Worm (Caenorhabditis elegans) whole organism, mixed stage, embryonic: ENCODE measurements around the gene nkcc-1.
A peak's percentile ranks its signal among the peaks of the same experiment; 100 is the strongest.

Experiments used
- M03D4.4 ChIP-seq: sonication (generic microtip); optimal IDR thresholded peaks from 2 replicates; lab custom pipeline; 2017; ENCODE audit warnings: mild to moderate bottlenecking, missing genetic modification characterization, missing compliant biosample characterization
- bed-3 ChIP-seq: fragments of 200-800 bp; sonication (Bioruptor generic); optimal IDR thresholded peaks from 3 replicates; lab custom pipeline; 2018; ENCODE audit warnings: mild to moderate bottlenecking, missing genetic modification characterization, moderate library complexity, missing compliant biosample characterization
- blmp-1 ChIP-seq: fragments of 150-350 bp; optimal IDR thresholded peaks from 2 replicates; lab custom pipeline; 2014; ENCODE audit warnings: missing biosample characterization, missing genetic modification characterization
- ceh-39 ChIP-seq: fragments of 150-350 bp; optimal IDR thresholded peaks from 2 replicates; lab custom pipeline; 2014; ENCODE audit warnings: missing biosample characterization, missing genetic modification characterization
- ceh-43 ChIP-seq: fragments of 200-800 bp; sonication (Bioruptor generic); optimal IDR thresholded peaks from 2 replicates; lab custom pipeline; 2018; ENCODE audit warnings: mild to moderate bottlenecking, missing genetic modification characterization, moderate library complexity, missing compliant biosample characterization
- ceh-83 ChIP-seq: fragments of 200-800 bp; sonication (Bioruptor generic); optimal IDR thresholded peaks from 2 replicates; lab custom pipeline; 2018; ENCODE audit warnings: mild to moderate bottlenecking, missing genetic modification characterization, missing compliant biosample characterization
- ces-1 ChIP-seq: fragments of 150-350 bp; optimal IDR thresholded peaks from 2 replicates; lab custom pipeline; 2014; ENCODE audit warnings: missing biosample characterization, missing genetic modification reagents, missing genetic modification characterization
- cnd-1 ChIP-seq: fragments of 200-800 bp; sonication (Bioruptor generic); optimal IDR thresholded peaks from 2 replicates; lab custom pipeline; 2018; ENCODE audit warnings: mild to moderate bottlenecking, missing genetic modification characterization, missing compliant biosample characterization
- elt-1 ChIP-seq: sonication (generic microtip); optimal IDR thresholded peaks from 2 replicates; lab custom pipeline; 2017; ENCODE audit warnings: missing genetic modification characterization, mild to moderate bottlenecking, missing compliant biosample characterization, antibody characterized with exemption, moderate library complexity, borderline replicate concordance; ENCODE audit not compliant: insufficient read depth
- flh-1 ChIP-seq: fragments of 200-800 bp; sonication (Bioruptor generic); optimal IDR thresholded peaks from 2 replicates; lab custom pipeline; 2018; ENCODE audit warnings: mild to moderate bottlenecking, missing genetic modification characterization, moderate library complexity, missing compliant biosample characterization
- ham-2 ChIP-seq: fragments of 200-800 bp; sonication (Bioruptor generic); optimal IDR thresholded peaks from 2 replicates; lab custom pipeline; 2018; ENCODE audit warnings: mild to moderate bottlenecking, missing genetic modification characterization, missing compliant biosample characterization
- hlh-1 ChIP-seq: fragments of 150-350 bp; optimal IDR thresholded peaks from 2 replicates; lab custom pipeline; 2014; ENCODE audit warnings: missing biosample characterization, missing genetic modification reagents, missing genetic modification characterization
- lin-13 ChIP-seq: fragments of 150-350 bp; optimal IDR thresholded peaks from 2 replicates; lab custom pipeline; 2014; ENCODE audit warnings: missing biosample characterization, missing genetic modification characterization
- lin-32 ChIP-seq: fragments of 200-800 bp; sonication (Bioruptor generic); optimal IDR thresholded peaks from 2 replicates; lab custom pipeline; 2018; ENCODE audit warnings: mild to moderate bottlenecking, missing genetic modification characterization, missing compliant biosample characterization
- lsy-2 ChIP-seq: fragments of 150-350 bp; optimal IDR thresholded peaks from 2 replicates; lab custom pipeline; 2014; ENCODE audit warnings: missing biosample characterization, missing genetic modification characterization
- mab-5 ChIP-seq: fragments of 150-350 bp; optimal IDR thresholded peaks from 2 replicates; lab custom pipeline; 2014; ENCODE audit warnings: missing biosample characterization, missing genetic modification characterization
- mep-1 ChIP-seq: fragments of 150-350 bp; optimal IDR thresholded peaks from 2 replicates; lab custom pipeline; 2017; ENCODE audit warnings: missing biosample characterization, missing genetic modification reagents, missing genetic modification characterization, inconsistent platforms
- mls-2 ChIP-seq: sonication (generic microtip); optimal IDR thresholded peaks from 2 replicates; lab custom pipeline; 2016; ENCODE audit warnings: mild to moderate bottlenecking, missing genetic modification characterization, moderate library complexity, missing compliant biosample characterization
- nhr-12 ChIP-seq: fragments of 150-350 bp; optimal IDR thresholded peaks from 2 replicates; lab custom pipeline; 2014; ENCODE audit warnings: missing biosample characterization, missing genetic modification characterization
- nhr-237 ChIP-seq: fragments of 150-350 bp; optimal IDR thresholded peaks from 2 replicates; lab custom pipeline; 2014; ENCODE audit warnings: missing biosample characterization, missing genetic modification characterization
- nhr-28 ChIP-seq: fragments of 150-350 bp; optimal IDR thresholded peaks from 2 replicates; lab custom pipeline; 2014; ENCODE audit warnings: missing biosample characterization, missing genetic modification characterization
- pha-4 ChIP-seq: fragments of 150-350 bp; optimal IDR thresholded peaks from 2 replicates; lab custom pipeline; 2018; ENCODE audit warnings: missing biosample characterization, missing genetic modification reagents, missing genetic modification characterization
- sem-2 ChIP-seq: fragments of 200-800 bp; sonication (Bioruptor generic); optimal IDR thresholded peaks from 2 replicates; lab custom pipeline; 2018; ENCODE audit warnings: mild to moderate bottlenecking, missing genetic modification characterization, missing compliant biosample characterization
- snpc-4 ChIP-seq: fragments of 150-350 bp; optimal IDR thresholded peaks from 2 replicates; lab custom pipeline; 2014; ENCODE audit warnings: missing biosample characterization, missing genetic modification characterization
- unc-120 ChIP-seq: sonication (generic microtip); optimal IDR thresholded peaks from 2 replicates; lab custom pipeline; 2017; ENCODE audit warnings: missing genetic modification characterization, missing compliant biosample characterization; ENCODE audit not compliant: poor library complexity, severe bottlenecking
- unc-39 ChIP-seq: fragments of 150-350 bp; optimal IDR thresholded peaks from 2 replicates; lab custom pipeline; 2014; ENCODE audit warnings: missing biosample characterization, missing genetic modification characterization
- zip-8 ChIP-seq: fragments of 150-350 bp; optimal IDR thresholded peaks from 2 replicates; lab custom pipeline; 2014; ENCODE audit warnings: missing biosample characterization, missing genetic modification characterization
- ztf-11 ChIP-seq: fragments of 150-350 bp; optimal IDR thresholded peaks from 2 replicates; lab custom pipeline; 2014; ENCODE audit warnings: missing biosample characterization, missing genetic modification characterization

Gene nkcc-1

ce11 chrIV:14083505-14083904, 40.4 kb downstream of the nkcc-1 start, which contains the start of gene F52B11.2:
Gene F52B11.2 (plus strand): TSS chrIV:14083568.
- TF ChIP-seq flh-1 (GFP tag; lab: Kevin White, UChicago) (no peak), lsy-2 (tag; lab: Kevin White, UChicago) (no peak), pha-4 (tag; lab: Kevin White, UChicago) (no peak), snpc-4 (tag; lab: Kevin White, UChicago) (no peak), ztf-11 (tag; lab: Kevin White, UChicago) (no peak), unc-39 (tag; lab: Kevin White, UChicago) (no peak), sem-2 (GFP tag; lab: Kevin White, UChicago) (no peak)

ce11 chrIV:14082956-14083355, 40.9 kb downstream of the nkcc-1 start:
- TF ChIP-seq M03D4.4, result no peak
- peak; percentile 10 for TF ChIP-seq elt-1 (tag; lab: Kevin White, UChicago)

- TF ChIP-seq ham-2 (GFP tag; lab: Kevin White, UChicago) (no peak), zip-8 (peak; percentile 22)
- TF ChIP-seq, all 35 proteins: peak for 1
Observed at ce11 chrIV:14077135-14077534, 46.7 kb downstream of the nkcc-1 start, which contains the start of gene cfp-1. Gene cfp-1 (plus strand): TSS chrIV:14077435.

- TF ChIP-seq pha-4 (tag; lab: Kevin White, UChicago) (no peak), nhr-12 (tag; lab: Kevin White, UChicago) (no peak), bed-3 (GFP tag; lab: Kevin White, UChicago) (no peak), ceh-39 (tag; lab: Kevin White, UChicago) (no peak), ham-2 (GFP tag; lab: Kevin White, UChicago) (no peak), M03D4.4 (no peak), flh-1 (GFP tag; lab: Kevin White, UChicago) (no peak), ces-1 (no peak), nhr-237 (no peak), mab-5 (tag; lab: Kevin White, UChicago) (no peak), mls-2 (tag; lab: Kevin White, UChicago) (no peak), lin-32 (GFP tag; lab: Kevin White, UChicago) (no peak), lsy-2 (tag; lab: Kevin White, UChicago) (no peak), ceh-43 (GFP tag; lab: Kevin White, UChicago) (no peak), unc-120 (tag; lab: Kevin White, UChicago) (no peak), cnd-1 (tag; lab: Kevin White, UChicago) (no peak), nhr-28 (tag; lab: Kevin White, UChicago) (no peak), mep-1 (tag; lab: Kevin White, UChicago) (no peak), sem-2 (GFP tag; lab: Kevin White, UChicago) (no peak)
Observed at ce11 chrIV:14074456-14074855, 49.4 kb downstream of the nkcc-1 start.

- no peak for TF ChIP-seq M03D4.4
- no peak for TF ChIP-seq nhr-28 (tag; lab: Kevin White, UChicago)
- TF ChIP-seq mab-5 (tag; lab: Kevin White, UChicago), result no peak
- no peak for TF ChIP-seq sem-2 (GFP tag; lab: Kevin White, UChicago)
Observed at ce11 chrIV:14072011-14072649, 51.7 kb downstream of the nkcc-1 start.

- TF ChIP-seq hlh-1 (no peak), lin-32 (GFP tag; lab: Kevin White, UChicago) (peak; percentile 19), sem-2 (GFP tag; lab: Kevin White, UChicago) (no peak)
Observed at ce11 chrIV:14071466-14071865, 52.4 kb downstream of the nkcc-1 start, which contains the start of gene ccar-1. Gene ccar-1 (plus strand): TSS chrIV:14071548.

ce11 chrIV:14070992-14071289, 52.9 kb downstream of the nkcc-1 start:
- TF ChIP-seq mep-1 (tag; lab: Kevin White, UChicago), result peak; percentile 86
- peak; percentile 82 for TF ChIP-seq lsy-2 (tag; lab: Kevin White, UChicago)
- TF ChIP-seq blmp-1 (tag; lab: Kevin White, UChicago), result no peak
- peak; percentile 95 for TF ChIP-seq pha-4 (tag; lab: Kevin White, UChicago)
- peak; percentile 31 for TF ChIP-seq hlh-1
- no peak for TF ChIP-seq nhr-12 (tag; lab: Kevin White, UChicago)
- TF ChIP-seq nhr-237, result peak; percentile 66
- no peak for TF ChIP-seq cnd-1 (tag; lab: Kevin White, UChicago)
- peak; percentile 79 for TF ChIP-seq ceh-39 (tag; lab: Kevin White, UChicago)
- TF ChIP-seq lin-13 (tag; lab: Kevin White, UChicago), result peak; percentile 91
- no peak for TF ChIP-seq ceh-43 (GFP tag; lab: Kevin White, UChicago)
- TF ChIP-seq ces-1, result peak; percentile 68
- no peak for TF ChIP-seq mab-5 (tag; lab: Kevin White, UChicago)
- no peak for TF ChIP-seq ceh-83
- TF ChIP-seq, all 35 proteins: peak for 8
